Worm (Caenorhabditis elegans) whole organism, L2 larva: ENCODE results near the gene E02H4.6.
A peak's percentile ranks its signal among the peaks of the same experiment; 100 is the strongest.

Experiments
- C34F6.9 ChIP-seq: fragments of 150-350 bp; optimal IDR thresholded peaks from 2 replicates; lab custom pipeline; 2014; ENCODE audit warnings: missing biosample characterization, missing genetic modification characterization
- F13H6.1 ChIP-seq: sonication (generic microtip); optimal IDR thresholded peaks from 2 replicates; lab custom pipeline; 2016; ENCODE audit warnings: missing genetic modification characterization, missing compliant biosample characterization
- Y55F3AM.14 ChIP-seq: fragments of 200-800 bp; sonication (Bioruptor generic); optimal IDR thresholded peaks from 2 replicates; lab custom pipeline; 2018; ENCODE audit warnings: mild to moderate bottlenecking, missing genetic modification characterization, missing compliant biosample characterization
- ZK546.5 ChIP-seq: sonication (generic microtip); optimal IDR thresholded peaks from 2 replicates; lab custom pipeline; 2017; ENCODE audit warnings: missing biosample characterization, missing genetic modification characterization
- alr-1 ChIP-seq: fragments of 150-350 bp; optimal IDR thresholded peaks from 2 replicates; lab custom pipeline; 2014; ENCODE audit warnings: missing biosample characterization, missing genetic modification characterization
- aly-2 ChIP-seq: fragments of 150-350 bp; optimal IDR thresholded peaks from 2 replicates; lab custom pipeline; 2014; ENCODE audit warnings: missing biosample characterization, missing genetic modification characterization
- blmp-1 ChIP-seq: sonication (generic microtip); optimal IDR thresholded peaks from 2 replicates; lab custom pipeline; 2017; ENCODE audit warnings: missing genetic modification characterization, mild to moderate bottlenecking, missing compliant biosample characterization, antibody characterized with exemption, moderate library complexity; ENCODE audit not compliant: insufficient read depth
- ceh-16 ChIP-seq: fragments of 150-350 bp; optimal IDR thresholded peaks from 2 replicates; lab custom pipeline; 2014; ENCODE audit warnings: missing biosample characterization, missing genetic modification characterization
- ceh-82 ChIP-seq: fragments of 150-350 bp; optimal IDR thresholded peaks from 2 replicates; lab custom pipeline; 2014; ENCODE audit warnings: missing biosample characterization, missing genetic modification characterization
- crh-2 ChIP-seq: sonication (generic microtip); optimal IDR thresholded peaks from 2 replicates; lab custom pipeline; 2017; ENCODE audit warnings: missing biosample characterization, missing genetic modification characterization
- elt-1 ChIP-seq: fragments of 150-350 bp; optimal IDR thresholded peaks from 2 replicates; lab custom pipeline; 2014; ENCODE audit warnings: missing biosample characterization, missing genetic modification characterization
- fos-1 ChIP-seq: fragments of 150-350 bp; optimal IDR thresholded peaks from 2 replicates; lab custom pipeline; 2014; ENCODE audit warnings: missing biosample characterization, missing genetic modification characterization
- lin-11 ChIP-seq: fragments of 150-350 bp; sonication (generic microtip); optimal IDR thresholded peaks from 2 replicates; lab custom pipeline; 2014; ENCODE audit warnings: missing biosample characterization, missing genetic modification characterization, inconsistent platforms, mixed read lengths
- lin-13 ChIP-seq: fragments of 150-350 bp; optimal IDR thresholded peaks from 2 replicates; lab custom pipeline; 2014; ENCODE audit warnings: missing biosample characterization, missing genetic modification reagents, missing genetic modification characterization
- lin-39 ChIP-seq: fragments of 150-350 bp; optimal IDR thresholded peaks from 2 replicates; lab custom pipeline; 2014; ENCODE audit warnings: missing biosample characterization, missing genetic modification reagents, missing genetic modification characterization
- lsy-2 ChIP-seq, 2 experiments: fragments of 150-350 bp in 1 of 2; sonication (generic microtip) in 1 of 2; optimal IDR thresholded peaks; 2 replicates each; lab custom pipeline; 2014 to 2017; ENCODE audit warnings: missing biosample characterization in 2 of 2, missing genetic modification characterization in 2 of 2
- mbf-1 ChIP-seq: sonication (generic microtip); optimal IDR thresholded peaks from 2 replicates; lab custom pipeline; 2017; ENCODE audit warnings: missing biosample characterization, missing genetic modification characterization
- nhr-10 ChIP-seq: sonication (generic microtip); optimal IDR thresholded peaks from 2 replicates; lab custom pipeline; 2017; ENCODE audit warnings: missing biosample characterization, missing genetic modification characterization
- nhr-11 ChIP-seq: fragments of 150-350 bp; optimal IDR thresholded peaks from 2 replicates; lab custom pipeline; 2014; ENCODE audit warnings: missing biosample characterization, missing genetic modification characterization
- nhr-12 ChIP-seq: fragments of 150-350 bp; optimal IDR thresholded peaks from 2 replicates; lab custom pipeline; 2014; ENCODE audit warnings: missing biosample characterization, missing genetic modification characterization
- nhr-129 ChIP-seq: fragments of 150-350 bp; optimal IDR thresholded peaks from 2 replicates; lab custom pipeline; 2014; ENCODE audit warnings: missing biosample characterization, missing genetic modification characterization
- nhr-23 ChIP-seq: fragments of 150-350 bp; optimal IDR thresholded peaks from 2 replicates; lab custom pipeline; 2014; ENCODE audit warnings: missing biosample characterization, missing genetic modification reagents, missing genetic modification characterization
- nhr-237 ChIP-seq: fragments of 150-350 bp; optimal IDR thresholded peaks from 2 replicates; lab custom pipeline; 2014; ENCODE audit warnings: missing biosample characterization, missing genetic modification characterization
- nhr-25 ChIP-seq: fragments of 150-350 bp; sonication (generic microtip); optimal IDR thresholded peaks from 3 replicates; lab custom pipeline; 2014; ENCODE audit warnings: missing biosample characterization, missing genetic modification characterization
- skn-1 ChIP-seq: sonication (generic microtip); optimal IDR thresholded peaks from 2 replicates; lab custom pipeline; 2017; ENCODE audit warnings: missing biosample characterization, missing genetic modification characterization
- sma-3 ChIP-seq: sonication (generic microtip); optimal IDR thresholded peaks from 2 replicates; lab custom pipeline; 2016; ENCODE audit warnings: missing genetic modification reagents, missing genetic modification characterization, missing compliant biosample characterization
- sma-9 ChIP-seq, 2 experiments: fragments of 150-350 bp in 1 of 2; sonication (generic microtip) in 1 of 2; optimal IDR thresholded peaks; 2 replicates each; lab custom pipeline; 2014 to 2016; ENCODE audit warnings: missing genetic modification characterization in 2 of 2, mild to moderate bottlenecking in 1 of 2, missing biosample characterization in 1 of 2, missing compliant biosample characterization in 1 of 2, missing genetic modification reagents in 1 of 2, moderate library complexity in 1 of 2
- unc-39 ChIP-seq: fragments of 150-350 bp; optimal IDR thresholded peaks from 2 replicates; lab custom pipeline; 2014; ENCODE audit warnings: missing biosample characterization, missing genetic modification characterization
- unc-55 ChIP-seq: fragments of 150-350 bp; sonication (generic microtip); optimal IDR thresholded peaks from 3 replicates; lab custom pipeline; 2014; ENCODE audit warnings: missing biosample characterization, missing genetic modification reagents, missing genetic modification characterization
- unc-62 ChIP-seq: fragments of 150-350 bp; optimal IDR thresholded peaks from 2 replicates; lab custom pipeline; 2014; ENCODE audit warnings: missing biosample characterization, missing genetic modification reagents, missing genetic modification characterization
- zag-1 ChIP-seq: fragments of 150-350 bp; optimal IDR thresholded peaks from 2 replicates; lab custom pipeline; 2014; ENCODE audit warnings: missing biosample characterization, missing genetic modification characterization
- ztf-1 ChIP-seq: fragments of 200-800 bp; sonication (Bioruptor generic); conservative IDR thresholded peaks from 2 replicates; pipeline ENCODE4 v1.3.6; 2022; ENCODE audit warnings: missing genetic modification characterization, missing compliant biosample characterization
- ztf-11 ChIP-seq: sonication (generic microtip); optimal IDR thresholded peaks from 2 replicates; lab custom pipeline; 2017; ENCODE audit warnings: missing biosample characterization, missing genetic modification characterization
- ztf-4 ChIP-seq: fragments of 150-350 bp; optimal IDR thresholded peaks from 2 replicates; lab custom pipeline; 2014; ENCODE audit warnings: missing biosample characterization, missing genetic modification characterization

Gene E02H4.6

ce11 chrX:14241531-14241930 lies 10.4 kb downstream of the E02H4.6 start:
- TF ChIP-seq F13H6.1 (tag; lab: Kevin White, UChicago) (no peak), mbf-1 (tag; lab: Kevin White, UChicago) (no peak), unc-62 (GFP tag; lab: Kevin White, UChicago) (no peak), zag-1 (tag; lab: Kevin White, UChicago) (no peak), ceh-16 (no peak), ZK546.5 (tag; lab: Kevin White, UChicago) (no peak), blmp-1 (tag; lab: Kevin White, UChicago) (no peak), ztf-11 (tag; lab: Kevin White, UChicago) (no peak), aly-2 (tag; lab: Kevin White, UChicago) (no peak), nhr-237 (tag; lab: Kevin White, UChicago) (no peak), C34F6.9 (tag; lab: Kevin White, UChicago) (no peak), ztf-4 (no peak), nhr-12 (tag; lab: Kevin White, UChicago) (no peak), unc-55 (GFP tag; lab: Kevin White, UChicago) (no peak), ztf-1 (GFP tag; lab: Robert Waterston, UW) (no peak)

ce11 chrX:14240205-14240604 lies 11.7 kb downstream of the E02H4.6 start:
- TF ChIP-seq ztf-1 (GFP tag; lab: Robert Waterston, UW) (no peak), skn-1 (tag; lab: Kevin White, UChicago) (no peak), unc-55 (GFP tag; lab: Kevin White, UChicago) (no peak), nhr-12 (tag; lab: Kevin White, UChicago) (no peak), lin-11 (tag; lab: Kevin White, UChicago) (no peak), ceh-16 (no peak), nhr-25 (tag; lab: Kevin White, UChicago) (no peak), nhr-11 (no peak), lin-39 (tag; lab: Kevin White, UChicago) (no peak), blmp-1 (tag; lab: Kevin White, UChicago) (no peak)
- TF ChIP-seq, all 48 proteins: peak for 0

ce11 chrX:14238291-14238758 lies 13.6 kb downstream of the E02H4.6 start, which contains the start of gene K04C1.2:
TSS of gene K04C1.2 (plus strand) at chrX:14238708.
- TF ChIP-seq Y55F3AM.14 (no peak), F13H6.1 (tag; lab: Kevin White, UChicago) (peak; percentile 39), nhr-129 (peak; percentile 79), crh-2 (tag; lab: Kevin White, UChicago) (peak; percentile 27), skn-1 (tag; lab: Kevin White, UChicago) (no peak), ztf-4 (no peak), ZK546.5 (tag; lab: Kevin White, UChicago) (no peak), unc-55 (GFP tag; lab: Kevin White, UChicago) (peak; percentile 66), nhr-25 (tag; lab: Kevin White, UChicago) (peak; percentile 46), ztf-1 (GFP tag; lab: Robert Waterston, UW) (no peak), C34F6.9 (tag; lab: Kevin White, UChicago) (peak; percentile 78), nhr-11 (no peak), unc-39 (tag; lab: Kevin White, UChicago) (no peak), fos-1 (tag; lab: Kevin White, UChicago) (peak; percentile 35), ztf-11 (tag; lab: Kevin White, UChicago) (no peak), blmp-1 (tag; lab: Kevin White, UChicago) (peak; percentile 9), lsy-2 (tag; optimal IDR thresholded peaks at IDR 0.05; lab: Kevin White, UChicago) (peak in 1 of 2 experiments; percentile 51), lin-13 (GFP tag; lab: Kevin White, UChicago) (no peak), nhr-23 (tag; lab: Kevin White, UChicago) (no peak), sma-9 (GFP tag; optimal IDR thresholded peaks at IDR 0.05; lab: Kevin White, UChicago) (peak; percentile 15), sma-9 (tag; optimal IDR thresholded peaks at IDR 0.05; lab: Kevin White, UChicago) (no peak), zag-1 (tag; lab: Kevin White, UChicago) (no peak)

- no peak for TF ChIP-seq unc-39 (tag; lab: Kevin White, UChicago)
- TF ChIP-seq unc-55 (GFP tag; lab: Kevin White, UChicago), result no peak
- TF ChIP-seq C34F6.9 (tag; lab: Kevin White, UChicago), result no peak
- no peak for TF ChIP-seq mbf-1 (tag; lab: Kevin White, UChicago)
- no peak for TF ChIP-seq Y55F3AM.14
- no peak for TF ChIP-seq ztf-4
- TF ChIP-seq ceh-82 (tag; lab: Kevin White, UChicago), result no peak
- TF ChIP-seq sma-3, result no peak
- no peak for TF ChIP-seq aly-2 (tag; lab: Kevin White, UChicago)
- TF ChIP-seq alr-1 (tag; lab: Kevin White, UChicago), result no peak
- no peak for TF ChIP-seq elt-1 (tag; lab: Kevin White, UChicago)
- no peak for TF ChIP-seq nhr-10
- TF ChIP-seq, all 48 proteins: peak for 0
Measured at ce11 chrX:14236121-14236824, 15.7 kb downstream of the E02H4.6 start.
